Worm (Caenorhabditis elegans): Measurements from ENCODE around the gene C10A4.4.

Gene C10A4.4

ce11 chrX:7415420-7415819, 14.5 kb downstream of the C10A4.4 start, which contains the start of gene C10A4.7:
Gene C10A4.7 (minus strand): TSS chrX:7415520.
- TF ChIP-seq ZK546.5 (tag; optimal IDR thresholded peaks at IDR 0.05) (no peak), ceh-28 (tag; optimal IDR thresholded peaks at IDR 0.05) (no peak), snpc-4 (tag; optimal IDR thresholded peaks at IDR 0.05) (no peak), hmg-11 (tag; optimal IDR thresholded peaks at IDR 0.05) (no peak), nfya-1 (tag; optimal IDR thresholded peaks at IDR 0.05; ENCODE audit: insufficient read depth) (no peak), unc-39 (tag; optimal IDR thresholded peaks at IDR 0.05) (no peak), pha-4 (tag; optimal IDR thresholded peaks at IDR 0.05) (no peak), elt-3 (tag; optimal IDR thresholded peaks at IDR 0.05) (no peak)

DNA sequence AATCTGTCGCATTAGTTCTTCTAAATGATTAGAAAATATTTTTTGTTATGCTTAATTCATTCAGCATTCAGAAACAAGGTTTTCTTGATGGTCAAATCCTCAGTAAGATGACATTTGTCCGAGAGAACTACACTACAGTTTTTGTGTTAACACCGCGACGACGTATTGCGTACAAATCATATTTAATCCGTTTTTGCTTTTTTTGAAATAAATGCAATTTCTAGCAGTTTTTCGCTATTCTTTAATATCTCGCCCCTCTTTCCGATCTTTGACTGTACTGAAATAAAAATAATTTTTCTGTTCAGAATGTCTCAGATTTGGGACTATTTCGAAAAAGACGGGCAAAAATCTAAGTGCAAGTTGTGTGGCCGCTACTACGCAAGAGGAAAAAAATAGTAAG, 15.2 kb downstream of the C10A4.4 start, which contains the start of gene C10A4.1:
C10A4.1 (plus strand) TSS at position 301 of the 400 bp plus-strand sequence.
- TF ChIP-seq aly-2 (tag; optimal IDR thresholded peaks at IDR 0.05) (no peak), ceh-82 (tag; optimal IDR thresholded peaks at IDR 0.05) (no peak), lin-39 (tag; optimal IDR thresholded peaks at IDR 0.05) (no peak), nhr-43 (tag; optimal IDR thresholded peaks at IDR 0.05; ENCODE audit: poor library complexity, severe bottlenecking) (no peak), fos-1 (tag; optimal IDR thresholded peaks at IDR 0.05) (no peak), nhr-76 (tag; optimal IDR thresholded peaks at IDR 0.05) (no peak), R02D3.7 (tag; optimal IDR thresholded peaks at IDR 0.05) (no peak), ceh-16 (tag; optimal IDR thresholded peaks at IDR 0.05) (no peak), ama-1 (optimal IDR thresholded peaks at IDR 0.05) (no peak), pqm-1 (tag; optimal IDR thresholded peaks at IDR 0.05) (no peak), nhr-25 (tag; optimal IDR thresholded peaks at IDR 0.05) (no peak)

DNA sequence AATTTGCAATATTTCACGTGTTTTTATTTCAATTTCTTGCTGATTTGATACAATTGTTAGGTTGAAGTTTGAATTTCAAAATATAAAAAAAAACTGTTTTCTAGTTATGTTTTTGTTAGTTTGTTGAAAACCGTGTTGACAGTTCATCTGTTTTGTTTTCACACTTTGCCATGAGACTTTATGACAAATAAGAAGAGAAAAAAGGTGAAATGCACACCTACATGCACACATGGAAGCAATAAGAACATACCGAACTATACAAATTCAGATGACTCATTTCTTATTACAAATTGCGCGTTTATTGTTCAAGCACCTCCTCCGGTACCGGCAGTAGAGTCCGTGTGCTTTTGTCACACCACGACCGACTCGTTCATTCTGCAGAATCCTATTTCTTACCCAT, 19.7 kb downstream of the C10A4.4 start, which contains the start of gene C10A4.9:
C10A4.9 (plus strand) TSS at position 301 of the 400 bp plus-strand sequence.
- TF ChIP-seq pha-4 (tag; optimal IDR thresholded peaks at IDR 0.05) (no peak), nhr-28 (tag; optimal IDR thresholded peaks at IDR 0.05) (no peak), aly-2 (tag; optimal IDR thresholded peaks at IDR 0.05) (no peak), zag-1 (tag; optimal IDR thresholded peaks at IDR 0.05) (no peak), ceh-82 (tag; optimal IDR thresholded peaks at IDR 0.05) (no peak)

DNA sequence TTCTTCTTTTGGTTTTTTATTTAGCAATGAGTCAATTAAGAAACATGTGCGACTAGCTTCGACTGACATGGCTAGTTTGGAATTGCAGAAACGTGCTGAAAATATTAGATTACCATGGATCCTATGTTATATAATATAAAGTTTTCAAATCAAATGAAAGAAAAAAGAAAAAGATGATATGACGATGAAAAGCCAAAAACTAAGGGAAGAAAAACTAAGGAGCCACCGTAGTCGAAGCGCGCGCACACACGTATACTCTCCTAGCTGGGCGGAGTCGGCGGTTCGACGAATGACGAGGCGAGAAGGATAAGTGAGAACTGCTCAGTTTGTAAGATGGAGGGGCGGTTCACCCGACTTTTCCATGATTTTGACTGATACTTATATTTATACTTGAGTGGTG, 23.9 kb downstream of the C10A4.4 start, which contains the start of gene mnm-2:
mnm-2 (minus strand) TSS at position 101 of the 400 bp plus-strand sequence.
- TF ChIP-seq ama-1 (optimal IDR thresholded peaks at IDR 0.05) (no peak), lin-39 (tag; optimal IDR thresholded peaks at IDR 0.05) (no peak), unc-62 (GFP tag; optimal IDR thresholded peaks at IDR 0.05) (no peak), nhr-25 (tag; optimal IDR thresholded peaks at IDR 0.05) (no peak), lin-15B (tag; optimal IDR thresholded peaks at IDR 0.05) (no peak), tbx-2 (tag; optimal IDR thresholded peaks at IDR 0.05) (no peak), ceh-16 (tag; optimal IDR thresholded peaks at IDR 0.05) (no peak), egl-5 (tag; optimal IDR thresholded peaks at IDR 0.05) (no peak), nhr-11 (tag; optimal IDR thresholded peaks at IDR 0.05) (no peak), lsy-12 (tag; optimal IDR thresholded peaks at IDR 0.05) (no peak), elt-3 (tag; optimal IDR thresholded peaks at IDR 0.05) (no peak), ceh-82 (tag; optimal IDR thresholded peaks at IDR 0.05) (no peak), nhr-77 (tag; optimal IDR thresholded peaks at IDR 0.05) (no peak)

- TF ChIP-seq ztf-4 (tag; optimal IDR thresholded peaks at IDR 0.05), result no peak
- peak; percentile 31 for TF ChIP-seq hmg-11 (tag; optimal IDR thresholded peaks at IDR 0.05)
- TF ChIP-seq nhr-23 (tag; optimal IDR thresholded peaks at IDR 0.05), result peak; percentile 20
- no peak for TF ChIP-seq R02D3.7 (tag; optimal IDR thresholded peaks at IDR 0.05)
- TF ChIP-seq nhr-77 (tag; optimal IDR thresholded peaks at IDR 0.05), result no peak
- peak; percentile 54 for TF ChIP-seq nhr-25 (tag; optimal IDR thresholded peaks at IDR 0.05)
- TF ChIP-seq unc-39 (tag; optimal IDR thresholded peaks at IDR 0.05), result no peak
These were observed 29.6 kb downstream of the C10A4.4 start for ce11 chrX:7430483-7430882.

ce11 chrX:7431165-7431564, 30.3 kb downstream of the C10A4.4 start, which contains the start of gene clc-2:
Gene clc-2 (plus strand): TSS chrX:7431465.
- no peak for TF ChIP-seq nhr-67 (tag; optimal IDR thresholded peaks at IDR 0.05)
- TF ChIP-seq elt-2 (tag; optimal IDR thresholded peaks at IDR 0.05), result no peak
- no peak for TF ChIP-seq R02D3.7 (tag; optimal IDR thresholded peaks at IDR 0.05)

All from whole organism, L3 larva.